Fruit fly (Drosophila melanogaster): Measurements from ENCODE around the gene stnB.
A peak's percentile ranks its signal among the peaks of the same experiment; 100 is the strongest.

dm6 chrX:23004598-23005469, at the start of gene stnB, which contains the start of gene stnA:
- no peak for TF ChIP-seq h (GFP tag; optimal IDR thresholded peaks at IDR 0.05)
- no peak for TF ChIP-seq sage (GFP tag; optimal IDR thresholded peaks at IDR 0.05)
- peak; percentile 6 for TF ChIP-seq HLH106 (tag; optimal IDR thresholded peaks at IDR 0.05)
- TF ChIP-seq pan (optimal IDR thresholded peaks at IDR 0.05): no peak
- TF ChIP-seq ey (GFP tag; optimal IDR thresholded peaks at IDR 0.05): no peak
- TF ChIP-seq psq (GFP tag; optimal IDR thresholded peaks at IDR 0.05): no peak
- no peak for TF ChIP-seq lola (GFP tag; optimal IDR thresholded peaks at IDR 0.05)
- TF ChIP-seq Jra (GFP tag; optimal IDR thresholded peaks at IDR 0.05): no peak
